Fruit fly (Drosophila melanogaster) whole organism, embryonic: ENCODE data around the gene CG8136.

Experiments used
- Abd-B ChIP-seq: fragments of 200-800 bp; sonication (Bioruptor generic); optimal IDR thresholded peaks from 2 replicates; lab custom pipeline; 2018; ENCODE audit warnings: missing biosample characterization, mild to moderate bottlenecking, missing genetic modification characterization, moderate library complexity
- B-H1 ChIP-seq: fragments of 200-800 bp; sonication (Bioruptor generic); IDR thresholded peaks from 3 replicates; pipeline ENCODE4 v1.3.6; 2022; ENCODE audit warnings: missing biosample characterization, missing genetic modification characterization
- CG10462 ChIP-seq: fragments of 200-800 bp; sonication (Bioruptor generic); optimal IDR thresholded peaks from 2 replicates; lab custom pipeline; 2016; ENCODE audit warnings: missing biosample characterization, missing genetic modification characterization
- CG10565 ChIP-seq: fragments of 200-800 bp; sonication (Bioruptor generic); optimal IDR thresholded peaks from 3 replicates; lab custom pipeline; 2016; ENCODE audit warnings: missing biosample characterization, mild to moderate bottlenecking, missing genetic modification characterization
- CG12659 ChIP-seq: fragments of 200-800 bp; sonication (Bioruptor generic); optimal IDR thresholded peaks from 3 replicates; lab custom pipeline; 2017; ENCODE audit warnings: mild to moderate bottlenecking, missing biosample characterization, missing genetic modification reagents, missing genetic modification characterization
- CG15011 ChIP-seq: fragments of 200-800 bp; sonication (Bioruptor generic); optimal IDR thresholded peaks from 3 replicates; lab custom pipeline; 2018; ENCODE audit warnings: missing biosample characterization, mild to moderate bottlenecking, missing genetic modification characterization
- CG18011 ChIP-seq: fragments of 200-800 bp; sonication (Bioruptor generic); optimal IDR thresholded peaks from 2 replicates; lab custom pipeline; 2017; ENCODE audit warnings: missing biosample characterization, missing genetic modification characterization, mild to moderate bottlenecking, moderate library complexity, missing genotype
- CG18764 ChIP-seq: fragments of 200-800 bp; sonication (Bioruptor generic); optimal IDR thresholded peaks from 3 replicates; lab custom pipeline; 2016; ENCODE audit warnings: missing biosample characterization, missing genetic modification characterization
- CG32772 ChIP-seq: fragments of 200-800 bp; sonication (Bioruptor generic); IDR thresholded peaks from 2 replicates; pipeline ENCODE4 v1.3.6; 2022; ENCODE audit warnings: missing biosample characterization, missing genetic modification characterization
- CG34224 ChIP-seq: fragments of 200-800 bp; sonication (Bioruptor generic); IDR thresholded peaks from 3 replicates; pipeline ENCODE4 v1.3.6; 2022; ENCODE audit warnings: missing biosample characterization, missing genetic modification characterization; ENCODE audit not compliant: partially characterized antibody
- CG4328 ChIP-seq: fragments of 200-800 bp; sonication (Bioruptor generic); optimal IDR thresholded peaks from 3 replicates; lab custom pipeline; 2017; ENCODE audit warnings: missing biosample characterization, missing genetic modification reagents, missing genetic modification characterization
- CG4360 ChIP-seq: fragments of 200-800 bp; sonication (Bioruptor generic); IDR thresholded peaks from 2 replicates; pipeline ENCODE4 v1.3.6; 2022; ENCODE audit warnings: missing biosample characterization, missing genetic modification characterization
- CG4854 ChIP-seq: fragments of 200-800 bp; sonication (Bioruptor generic); optimal IDR thresholded peaks from 2 replicates; lab custom pipeline; 2016; ENCODE audit warnings: missing biosample characterization, missing genetic modification characterization, inconsistent platforms
- CG6254 ChIP-seq: fragments of 200-800 bp; sonication (Bioruptor generic); optimal IDR thresholded peaks from 3 replicates; lab custom pipeline; 2017; ENCODE audit warnings: mild to moderate bottlenecking, missing biosample characterization, missing genetic modification reagents, missing genetic modification characterization
- CG6683 ChIP-seq: fragments of 200-800 bp; sonication (Bioruptor generic); optimal IDR thresholded peaks from 2 replicates; lab custom pipeline; 2017; ENCODE audit warnings: missing biosample characterization, mild to moderate bottlenecking, missing genetic modification characterization, missing genetic modification reagents
- CG7372 ChIP-seq: fragments of 200-800 bp; sonication (Bioruptor generic); IDR thresholded peaks from 2 replicates; pipeline ENCODE4 v1.3.6; 2022; ENCODE audit warnings: missing biosample characterization, missing genetic modification characterization
- CG9876 ChIP-seq: fragments of 200-800 bp; sonication (Bioruptor generic); optimal IDR thresholded peaks from 2 replicates; lab custom pipeline; 2016; ENCODE audit warnings: missing biosample characterization, missing genetic modification characterization
- Hmr ChIP-seq: fragments of 200-800 bp; sonication (Bioruptor generic); optimal IDR thresholded peaks from 3 replicates; lab custom pipeline; 2017; ENCODE audit warnings: mild to moderate bottlenecking, missing biosample characterization, missing genetic modification reagents, missing genetic modification characterization
- Hr39 ChIP-seq: fragments of >200 bp; optimal IDR thresholded peaks from 2 replicates; lab custom pipeline; 2017
- Mad ChIP-seq: fragments of 200-800 bp; sonication (Bioruptor generic); optimal IDR thresholded peaks from 2 replicates; lab custom pipeline; 2016; ENCODE audit warnings: missing biosample characterization, missing genetic modification characterization
- Meics ChIP-seq: fragments of 200-800 bp; sonication (Bioruptor generic); optimal IDR thresholded peaks from 2 replicates; lab custom pipeline; 2017; ENCODE audit warnings: missing biosample characterization, mild to moderate bottlenecking, missing genetic modification characterization
- Myb ChIP-seq: fragments of 200-800 bp; sonication (Bioruptor generic); optimal IDR thresholded peaks from 2 replicates; lab custom pipeline; 2016; ENCODE audit warnings: missing biosample characterization, missing genetic modification characterization
- NC2β ChIP-seq: fragments of 200-800 bp; sonication (Bioruptor generic); optimal IDR thresholded peaks from 2 replicates; lab custom pipeline; 2016; ENCODE audit warnings: missing biosample characterization, missing genetic modification characterization
- Ptx1 ChIP-seq: fragments of 200-800 bp; sonication (Bioruptor generic); IDR thresholded peaks from 2 replicates; pipeline ENCODE4 v1.3.6; 2022; ENCODE audit warnings: missing biosample characterization, missing genetic modification characterization
- Rx ChIP-seq: fragments of 200-800 bp; sonication (Bioruptor generic); IDR thresholded peaks from 2 replicates; pipeline ENCODE4 v1.3.6; 2022; ENCODE audit warnings: missing biosample characterization, missing genetic modification characterization
- Scr ChIP-seq: fragments of 200-800 bp; sonication (Bioruptor generic); IDR thresholded peaks from 2 replicates; pipeline ENCODE4 v1.3.6; 2022; ENCODE audit warnings: missing biosample characterization, missing genetic modification characterization; ENCODE audit not compliant: partially characterized antibody
- Ssrp ChIP-seq: fragments of 200-800 bp; sonication (Bioruptor generic); optimal IDR thresholded peaks from 2 replicates; lab custom pipeline; 2018; ENCODE audit warnings: missing biosample characterization, mild to moderate bottlenecking, missing genetic modification characterization, moderate library complexity
- amos ChIP-seq: fragments of 200-800 bp; sonication (Bioruptor generic); IDR thresholded peaks from 2 replicates; pipeline ENCODE4 v1.3.6; 2022; ENCODE audit warnings: missing biosample characterization, missing genetic modification characterization; ENCODE audit not compliant: partially characterized antibody
- ap ChIP-seq: fragments of 200-800 bp; sonication (Bioruptor generic); IDR thresholded peaks from 2 replicates; pipeline ENCODE4 v1.3.6; 2022; ENCODE audit warnings: missing biosample characterization, missing genetic modification characterization
- bowl ChIP-seq: fragments of 200-800 bp; sonication (Bioruptor generic); IDR thresholded peaks from 2 replicates; pipeline ENCODE4 v1.3.6; 2022; ENCODE audit warnings: missing biosample characterization, missing genetic modification characterization
- chif ChIP-seq, 2 experiments: fragments of 200-800 bp; sonication (Bioruptor generic); optimal IDR thresholded peaks; 3 replicates each; lab custom pipeline; 2016; ENCODE audit warnings: missing biosample characterization in 2 of 2, missing genetic modification characterization in 2 of 2
- chinmo ChIP-seq: fragments of 200-800 bp; sonication (Bioruptor generic); IDR thresholded peaks from 4 replicates; pipeline ENCODE4 v1.3.6; 2022; ENCODE audit warnings: missing biosample characterization, missing genetic modification characterization; ENCODE audit not compliant: partially characterized antibody
- dati ChIP-seq: fragments of 200-800 bp; sonication (Bioruptor generic); IDR thresholded peaks from 2 replicates; pipeline ENCODE4 v1.3.6; 2022; ENCODE audit warnings: missing biosample characterization, missing genetic modification characterization
- fd96Cb ChIP-seq: fragments of 200-800 bp; sonication (Bioruptor generic); optimal IDR thresholded peaks from 2 replicates; lab custom pipeline; 2018; ENCODE audit warnings: missing biosample characterization, mild to moderate bottlenecking, missing genetic modification characterization, moderate library complexity
- fru ChIP-seq: fragments of >200 bp; optimal IDR thresholded peaks from 2 replicates; lab custom pipeline; 2017
- fu2 ChIP-seq: fragments of 200-800 bp; sonication (Bioruptor generic); optimal IDR thresholded peaks from 2 replicates; lab custom pipeline; 2016; ENCODE audit warnings: missing biosample characterization, missing genetic modification characterization
- gsb-n ChIP-seq: fragments of 200-800 bp; sonication (Bioruptor generic); optimal IDR thresholded peaks from 3 replicates; lab custom pipeline; 2018; ENCODE audit warnings: missing biosample characterization, mild to moderate bottlenecking, missing genetic modification characterization
- kay ChIP-seq: fragments of 200-800 bp; sonication (Bioruptor generic); optimal IDR thresholded peaks from 2 replicates; lab custom pipeline; 2016; ENCODE audit warnings: missing biosample characterization, missing genetic modification characterization
- otp ChIP-seq: fragments of 200-800 bp; sonication (Bioruptor generic); IDR thresholded peaks from 3 replicates; pipeline ENCODE4, ENCODE4 v1.3.6; 2022; ENCODE audit warnings: missing biosample characterization, missing genetic modification characterization
- peb ChIP-seq: fragments of 200-800 bp; sonication (Bioruptor generic); IDR thresholded peaks from 2 replicates; pipeline ENCODE4 v1.3.6; 2022; ENCODE audit warnings: missing biosample characterization, missing genetic modification characterization
- pfk ChIP-seq: fragments of 200-800 bp; sonication (Bioruptor generic); optimal IDR thresholded peaks from 2 replicates; lab custom pipeline; 2018; ENCODE audit warnings: missing biosample characterization, mild to moderate bottlenecking, missing genetic modification characterization, moderate library complexity
- seq ChIP-seq: fragments of 200-800 bp; sonication (Bioruptor generic); IDR thresholded peaks from 2 replicates; pipeline ENCODE4 v1.3.6; 2022; ENCODE audit warnings: missing biosample characterization, missing genetic modification characterization
- shn ChIP-seq: fragments of 200-800 bp; sonication (Bioruptor generic); optimal IDR thresholded peaks from 3 replicates; lab custom pipeline; 2016; ENCODE audit warnings: missing biosample characterization, missing genetic modification characterization
- sisA ChIP-seq: fragments of 200-800 bp; sonication (Bioruptor generic); IDR thresholded peaks from 2 replicates; pipeline ENCODE4 v1.3.6; 2022; ENCODE audit warnings: missing biosample characterization, missing genetic modification characterization
- slp2 ChIP-seq: fragments of 200-800 bp; sonication (Bioruptor generic); optimal IDR thresholded peaks from 2 replicates; lab custom pipeline; 2016; ENCODE audit warnings: missing biosample characterization, missing genetic modification characterization
- so ChIP-seq: fragments of 200-800 bp; sonication (Bioruptor generic); IDR thresholded peaks from 3 replicates; pipeline ENCODE4 v1.3.6; 2022; ENCODE audit warnings: missing biosample characterization, missing genetic modification characterization
- sob ChIP-seq: fragments of 200-800 bp; sonication (Bioruptor generic); IDR thresholded peaks from 2 replicates; pipeline ENCODE4 v1.3.6; 2022; ENCODE audit warnings: missing biosample characterization, missing genetic modification characterization
- ttk ChIP-seq: fragments of 200-800 bp; sonication (Bioruptor generic); IDR thresholded peaks from 2 replicates; pipeline ENCODE4 v2.1.2; 2022; ENCODE audit warnings: missing biosample characterization, missing genetic modification characterization
- usp ChIP-seq: fragments of >200 bp; optimal IDR thresholded peaks from 2 replicates; lab custom pipeline; 2017; ENCODE audit warnings: missing biosample characterization, missing genetic modification characterization
- wdn ChIP-seq: fragments of 200-800 bp; sonication (Bioruptor generic); IDR thresholded peaks from 2 replicates; pipeline ENCODE4 v1.3.6; 2022; ENCODE audit warnings: missing biosample characterization, missing genetic modification characterization
- zen ChIP-seq: fragments of 200-800 bp; sonication (Bioruptor generic); optimal IDR thresholded peaks from 3 replicates; lab custom pipeline; 2018; ENCODE audit warnings: missing biosample characterization, mild to moderate bottlenecking, missing genetic modification characterization, moderate library complexity

Gene CG8136

DNA sequence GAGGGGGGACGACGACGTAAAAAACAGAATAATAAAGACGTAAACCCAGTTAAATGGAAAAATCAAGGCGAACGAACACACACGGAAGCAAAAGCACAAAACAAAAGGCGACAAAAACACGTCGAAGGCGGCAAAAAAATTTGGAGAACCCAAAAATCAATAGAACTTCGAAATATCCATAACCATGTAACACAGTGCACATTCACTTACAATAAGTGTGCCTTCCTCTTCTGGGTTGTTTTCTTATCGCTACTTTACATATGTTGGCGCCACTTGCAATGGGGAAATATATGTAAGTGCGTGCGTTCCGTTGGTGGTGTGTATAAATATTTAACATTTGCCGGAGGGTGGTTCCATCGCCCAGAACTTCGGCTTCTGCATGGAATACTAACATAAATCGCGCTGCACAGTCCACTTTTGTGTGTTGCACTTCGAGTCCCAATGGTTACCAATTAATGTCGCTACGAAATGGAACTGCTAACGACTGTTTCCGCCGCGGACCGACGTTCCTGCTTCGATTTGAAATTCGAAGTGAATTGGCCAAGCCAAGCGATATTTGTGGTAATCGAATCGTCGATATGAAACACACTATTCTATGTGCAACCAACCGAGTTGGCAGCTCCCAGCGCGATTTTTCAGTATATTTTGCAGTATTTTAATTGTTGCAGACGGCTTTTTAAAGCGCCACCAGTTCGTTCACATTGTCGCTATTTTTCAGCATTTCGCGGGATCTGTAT lies 26.1 kb downstream of the CG8136 start, which contains the start of the genes CG9801 and Nasp (continued):
- TF ChIP-seq chif (GFP tag; optimal IDR thresholded peaks at IDR 0.05; lab: Kevin White, UChicago): peak in 1 of 2 experiments; percentile 41
- peak; percentile 48; the same call in 1 of the 3 replicates for TF ChIP-seq so (GFP tag; lab: Robert Waterston, UW)
- 0 out of 2 replicates have a peak, but pooled peaks have one; percentile 29 for TF ChIP-seq CG32772 (GFP tag; lab: Robert Waterston, UW)
- no peak for TF ChIP-seq bowl (GFP tag; lab: Robert Waterston, UW)
- peak; percentile 43 for TF ChIP-seq gsb-n (tag; lab: Kevin White, UChicago)
- TF ChIP-seq CG6254 (GFP tag; lab: Kevin White, UChicago): peak; percentile 21
- TF ChIP-seq CG7372 (GFP tag; lab: Robert Waterston, UW): no peak
- peak; percentile 83 for TF ChIP-seq amos (GFP tag; lab: Robert Waterston, UW)
- TF ChIP-seq CG6683 (GFP tag; lab: Kevin White, UChicago): no peak
- TF ChIP-seq peb (GFP tag; lab: Robert Waterston, UW): 0 out of 2 replicates have a peak, but pooled peaks have one; percentile 30
- TF ChIP-seq fu2: no peak
- no peak for TF ChIP-seq dati (GFP tag; lab: Robert Waterston, UW)
- TF ChIP-seq fru (lab: Kevin White, UChicago): no peak
- TF ChIP-seq fd96Cb: no peak
- no peak for TF ChIP-seq Meics
- peak; percentile 61 for TF ChIP-seq CG34224 (GFP tag; lab: Robert Waterston, UW)
- TF ChIP-seq seq (GFP tag; lab: Robert Waterston, UW): no peak
- no peak for TF ChIP-seq Ptx1
- peak; percentile 41 for TF ChIP-seq CG9876
- TF ChIP-seq wdn: peak; percentile 38; the same call in 1 of the 2 replicates
- peak; percentile 68 for TF ChIP-seq Hmr (GFP tag; lab: Kevin White, UChicago)
- no peak for TF ChIP-seq shn (GFP tag; lab: Kevin White, UChicago)
- TF ChIP-seq B-H1 (GFP tag; lab: Robert Waterston, UW): no peak
- peak; percentile 23 for TF ChIP-seq kay (GFP tag; lab: Kevin White, UChicago)
- no peak for TF ChIP-seq CG10462 (GFP tag; lab: Kevin White, UChicago)
- TF ChIP-seq CG4328: no peak
- TF ChIP-seq Myb (GFP tag; lab: Kevin White, UChicago): peak; percentile 84
- no peak for TF ChIP-seq Hr39 (lab: Kevin White, UChicago)
- peak; percentile 22; the same call in 1 of the 2 replicates for TF ChIP-seq ttk
- TF ChIP-seq CG4360 (GFP tag; lab: Robert Waterston, UW): no peak
- peak; percentile 70 for TF ChIP-seq Scr (GFP tag; lab: Robert Waterston, UW)
- TF ChIP-seq CG12659 (GFP tag; lab: Kevin White, UChicago): peak; percentile 86
- no peak for TF ChIP-seq CG18764 (GFP tag; lab: Kevin White, UChicago)
- peak; percentile 19; the same call in 1 of the 2 replicates for TF ChIP-seq sisA (GFP tag; lab: Robert Waterston, UW)
- peak; percentile 11 for TF ChIP-seq CG15011
- no peak for TF ChIP-seq CG4854
- peak; percentile 54 for TF ChIP-seq zen (tag; lab: Kevin White, UChicago)
- peak; percentile 44 for TF ChIP-seq slp2 (GFP tag; lab: Kevin White, UChicago)
- TF ChIP-seq Abd-B (GFP tag; lab: Kevin White, UChicago): peak; percentile 36
- TF ChIP-seq Ssrp (tag; lab: Kevin White, UChicago): no peak
- TF ChIP-seq CG10565 (GFP tag; lab: Kevin White, UChicago): no peak
- no peak for TF ChIP-seq ap
- peak; percentile 82; the same call in 2 of the 4 replicates for TF ChIP-seq chinmo
- TF ChIP-seq usp (GFP tag; lab: Kevin White, UChicago): no peak
- peak; percentile 73 for TF ChIP-seq sob (GFP tag; lab: Robert Waterston, UW)
- TF ChIP-seq NC2β (GFP tag; lab: Kevin White, UChicago): peak; percentile 62
- no peak for TF ChIP-seq otp
- TF ChIP-seq Mad: peak; percentile 25
- TF ChIP-seq Rx (GFP tag; lab: Robert Waterston, UW): no peak
- TF ChIP-seq pfk (GFP tag; lab: Kevin White, UChicago): no peak
- TF ChIP-seq CG18011: no peak
